Worm (Caenorhabditis elegans) whole organism, L3 larva: Measurements from ENCODE around the gene C05E11.2.

Experiments used
- aly-2 ChIP-seq: fragments of 150-350 bp; optimal IDR thresholded peaks from 2 replicates; lab custom pipeline; 2014; ENCODE audit warnings: missing biosample characterization, missing genetic modification characterization
- ceh-28 ChIP-seq: fragments of 150-350 bp; optimal IDR thresholded peaks from 2 replicates; lab custom pipeline; 2014; ENCODE audit warnings: missing biosample characterization, missing genetic modification reagents, missing genetic modification characterization
- ceh-82 ChIP-seq: fragments of 150-350 bp; optimal IDR thresholded peaks from 2 replicates; lab custom pipeline; 2014; ENCODE audit warnings: missing biosample characterization, missing genetic modification characterization
- elt-1 ChIP-seq: fragments of 150-350 bp; optimal IDR thresholded peaks from 2 replicates; lab custom pipeline; 2014; ENCODE audit warnings: missing biosample characterization, missing genetic modification characterization
- elt-2 ChIP-seq: sonication (generic microtip); optimal IDR thresholded peaks from 2 replicates; lab custom pipeline; 2016; ENCODE audit warnings: missing genetic modification reagents, mild to moderate bottlenecking, missing genetic modification characterization, missing compliant biosample characterization
- elt-3 ChIP-seq, 3 experiments: fragments of 150-350 bp in 1 of 3; sonication (generic microtip) in 2 of 3; optimal IDR thresholded peaks; 2 replicates in 2 of 3; 4 replicates in 1 of 3; lab custom pipeline; 2014 to 2017; ENCODE audit warnings: missing biosample characterization in 3 of 3, missing genetic modification characterization in 3 of 3
- eor-1 ChIP-seq, 2 experiments: fragments of 150-350 bp; optimal IDR thresholded peaks; 2 replicates each; lab custom pipeline; 2014 to 2018; ENCODE audit warnings: missing biosample characterization in 2 of 2, missing genetic modification characterization in 2 of 2
- fkh-10 ChIP-seq: sonication (generic microtip); optimal IDR thresholded peaks from 2 replicates; lab custom pipeline; 2017; ENCODE audit warnings: missing biosample characterization, missing genetic modification reagents, missing genetic modification characterization
- fos-1 ChIP-seq: fragments of 150-350 bp; optimal IDR thresholded peaks from 2 replicates; lab custom pipeline; 2014; ENCODE audit warnings: missing biosample characterization, missing genetic modification characterization
- hmg-11 ChIP-seq: sonication (generic microtip); optimal IDR thresholded peaks from 2 replicates; lab custom pipeline; 2016; ENCODE audit warnings: missing genetic modification characterization, missing compliant biosample characterization
- jun-1 ChIP-seq: fragments of 150-350 bp; optimal IDR thresholded peaks from 2 replicates; lab custom pipeline; 2014; ENCODE audit warnings: missing biosample characterization, missing genetic modification reagents, missing genetic modification characterization
- lin-15B ChIP-seq: fragments of 150-350 bp; optimal IDR thresholded peaks from 2 replicates; lab custom pipeline; 2014; ENCODE audit warnings: missing biosample characterization, missing genetic modification characterization
- lsy-12 ChIP-seq: sonication (generic microtip); optimal IDR thresholded peaks from 2 replicates; lab custom pipeline; 2016; ENCODE audit warnings: mild to moderate bottlenecking, missing genetic modification characterization, missing compliant biosample characterization
- mdl-1 ChIP-seq: fragments of 150-350 bp; optimal IDR thresholded peaks from 2 replicates; lab custom pipeline; 2014; ENCODE audit warnings: missing biosample characterization, missing genetic modification characterization
- nfya-1 ChIP-seq: sonication (generic microtip); optimal IDR thresholded peaks from 2 replicates; lab custom pipeline; 2017; ENCODE audit warnings: missing genetic modification characterization, mild to moderate bottlenecking, missing compliant biosample characterization, antibody characterized with exemption, moderate library complexity; ENCODE audit not compliant: insufficient read depth
- nhr-11 ChIP-seq: fragments of 150-350 bp; optimal IDR thresholded peaks from 2 replicates; lab custom pipeline; 2014; ENCODE audit warnings: missing biosample characterization, missing genetic modification characterization
- nhr-12 ChIP-seq: fragments of 150-350 bp; optimal IDR thresholded peaks from 2 replicates; lab custom pipeline; 2014; ENCODE audit warnings: missing biosample characterization, missing genetic modification characterization
- nhr-23 ChIP-seq: fragments of 150-350 bp; optimal IDR thresholded peaks from 2 replicates; lab custom pipeline; 2014; ENCODE audit warnings: missing biosample characterization, missing genetic modification reagents, missing genetic modification characterization
- nhr-25 ChIP-seq: sonication (generic microtip); optimal IDR thresholded peaks from 2 replicates; lab custom pipeline; 2017; ENCODE audit warnings: missing biosample characterization, missing genetic modification characterization
- nhr-28 ChIP-seq: fragments of 150-350 bp; optimal IDR thresholded peaks from 2 replicates; lab custom pipeline; 2014; ENCODE audit warnings: missing biosample characterization, missing genetic modification characterization
- nhr-43 ChIP-seq: sonication (generic microtip); optimal IDR thresholded peaks from 2 replicates; lab custom pipeline; 2016; ENCODE audit warnings: mild to moderate bottlenecking, missing genetic modification characterization, missing compliant biosample characterization; ENCODE audit not compliant: poor library complexity, severe bottlenecking
- nhr-67 ChIP-seq: fragments of 150-350 bp; optimal IDR thresholded peaks from 2 replicates; lab custom pipeline; 2014; ENCODE audit warnings: missing biosample characterization, missing genetic modification characterization
- nhr-76 ChIP-seq: fragments of 150-350 bp; sonication (generic microtip); optimal IDR thresholded peaks from 5 replicates; lab custom pipeline; 2014; ENCODE audit warnings: missing biosample characterization, missing genetic modification characterization
- nhr-77 ChIP-seq: fragments of 150-350 bp; optimal IDR thresholded peaks from 2 replicates; lab custom pipeline; 2014; ENCODE audit warnings: missing biosample characterization, missing genetic modification characterization
- pha-4 ChIP-seq: fragments of 150-350 bp; optimal IDR thresholded peaks from 2 replicates; lab custom pipeline; 2014; ENCODE audit warnings: missing biosample characterization, missing genetic modification reagents, missing genetic modification characterization
- pqm-1 ChIP-seq: fragments of 150-350 bp; optimal IDR thresholded peaks from 2 replicates; lab custom pipeline; 2017; ENCODE audit warnings: missing biosample characterization, missing genetic modification characterization, inconsistent platforms
- skn-1 ChIP-seq: fragments of 150-350 bp; optimal IDR thresholded peaks from 2 replicates; lab custom pipeline; 2014; ENCODE audit warnings: missing biosample characterization, missing genetic modification characterization
- tbx-2 ChIP-seq: sonication (generic microtip); optimal IDR thresholded peaks from 2 replicates; lab custom pipeline; 2016; ENCODE audit warnings: mild to moderate bottlenecking, missing genetic modification characterization, missing compliant biosample characterization
- unc-39 ChIP-seq: sonication (generic microtip); optimal IDR thresholded peaks from 4 replicates; lab custom pipeline; 2017; ENCODE audit warnings: missing biosample characterization, missing genetic modification characterization
- unc-62 ChIP-seq: fragments of 150-350 bp; sonication (generic microtip); optimal IDR thresholded peaks from 4 replicates; lab custom pipeline; 2014; ENCODE audit warnings: missing biosample characterization, missing genetic modification reagents, missing genetic modification characterization
- zag-1 ChIP-seq: fragments of 150-350 bp; optimal IDR thresholded peaks from 2 replicates; lab custom pipeline; 2014; ENCODE audit warnings: missing biosample characterization, missing genetic modification characterization
- ztf-11 ChIP-seq: fragments of 150-350 bp; optimal IDR thresholded peaks from 2 replicates; lab custom pipeline; 2014; ENCODE audit warnings: missing biosample characterization, missing genetic modification characterization

C05E11.2 gene

DNA sequence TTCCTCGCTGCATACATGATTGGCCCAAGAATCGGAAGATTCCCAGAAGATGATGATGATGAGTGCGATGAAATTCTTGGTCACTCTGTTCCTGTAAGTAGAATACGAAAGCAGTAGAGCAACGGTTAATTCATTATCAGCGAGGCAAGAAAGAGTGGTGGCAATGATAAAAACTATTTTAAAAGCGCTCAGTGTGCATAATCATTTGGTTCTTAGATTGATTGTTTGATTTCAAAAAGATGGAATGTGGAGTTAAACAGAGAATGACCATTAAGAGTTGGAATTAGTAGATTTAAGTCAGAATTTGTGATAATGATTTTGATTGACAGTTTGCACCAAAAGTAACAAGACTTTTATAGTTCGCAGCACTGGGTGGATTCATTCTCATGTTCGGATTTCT, 19.6 kb upstream of the C05E11.2 start:
- TF ChIP-seq fos-1 (tag; lab: Kevin White, UChicago) (no peak), elt-2 (tag; lab: Kevin White, UChicago) (peak; percentile 75), pqm-1 (tag; lab: Kevin White, UChicago) (peak; percentile 64), nhr-25 (tag; lab: Kevin White, UChicago) (no peak), jun-1 (tag; lab: Kevin White, UChicago) (peak; percentile 29)
- TF ChIP-seq, all 47 proteins: peak for 3

- peak; percentile 92 for TF ChIP-seq elt-1 (tag; lab: Kevin White, UChicago)
- TF ChIP-seq tbx-2 (tag; lab: Kevin White, UChicago) = no peak
- TF ChIP-seq pha-4 (tag; lab: Kevin White, UChicago) = no peak
- no peak for TF ChIP-seq nhr-11 (tag; lab: Kevin White, UChicago)
- no peak for TF ChIP-seq nhr-67 (tag; lab: Kevin White, UChicago)
- no peak for TF ChIP-seq nfya-1
- peak; percentile 5 for TF ChIP-seq nhr-25 (tag; lab: Kevin White, UChicago)
These were observed 17.4 kb upstream of the C05E11.2 start for ce11 chrX:4569276-4569675.

DNA sequence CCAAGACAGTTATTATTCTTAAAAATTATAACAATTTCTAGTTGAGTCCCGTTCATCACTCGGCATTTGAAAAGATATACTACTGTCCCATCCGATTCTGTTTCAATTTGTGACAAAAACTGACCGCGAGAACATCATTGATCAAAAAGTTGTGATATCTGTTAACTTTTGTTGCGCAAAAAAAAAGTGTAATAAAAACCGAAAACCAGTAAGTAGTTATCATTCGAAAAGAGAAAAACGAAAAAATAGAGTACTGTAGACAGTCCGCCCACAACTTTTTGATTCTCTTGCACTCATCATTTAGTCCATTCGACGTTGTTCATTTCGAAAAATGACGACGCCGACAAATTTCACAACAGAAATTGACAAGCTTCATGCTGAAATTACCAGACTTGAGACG, 15.6 kb upstream of the C05E11.2 start, which contains the start of gene amt-1:
amt-1 (plus strand) TSS at position 301 of the 400 bp plus-strand sequence.
- TF ChIP-seq mdl-1 (tag; lab: Kevin White, UChicago) = no peak
- TF ChIP-seq pha-4 (tag; lab: Kevin White, UChicago) = no peak

- TF ChIP-seq nhr-77 (no peak), nhr-43 (no peak), fkh-10 (GFP tag; lab: Kevin White, UChicago) (peak; percentile 66)
- TF ChIP-seq, all 47 proteins: peak for 1
These were observed 11.8 kb upstream of the C05E11.2 start for ce11 chrX:4574873-4575272.

DNA sequence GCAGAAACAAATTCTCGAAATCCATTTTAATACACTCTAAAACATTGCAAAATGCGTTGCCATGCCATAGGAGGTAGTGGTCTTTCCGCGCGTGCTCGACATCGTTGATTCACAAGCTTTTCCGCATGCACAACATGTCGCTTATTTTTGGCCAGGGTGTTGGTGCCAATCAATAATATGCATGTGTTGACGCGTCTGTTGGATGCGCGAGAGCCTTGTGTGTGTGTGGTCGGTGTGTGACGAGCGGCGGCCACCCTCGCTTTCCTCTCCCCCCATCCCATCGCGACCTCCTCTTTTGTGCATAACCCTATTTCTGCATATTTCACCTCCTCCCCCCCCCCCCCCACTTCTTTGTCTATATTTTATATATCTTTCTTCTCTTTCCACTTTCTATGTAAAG, 10.4 kb upstream of the C05E11.2 start:
- TF ChIP-seq nfya-1 = peak; percentile 7
- peak; percentile 31 for TF ChIP-seq hmg-11 (tag; lab: Kevin White, UChicago)
- no peak for TF ChIP-seq unc-62 (GFP tag; lab: Kevin White, UChicago)

DNA sequence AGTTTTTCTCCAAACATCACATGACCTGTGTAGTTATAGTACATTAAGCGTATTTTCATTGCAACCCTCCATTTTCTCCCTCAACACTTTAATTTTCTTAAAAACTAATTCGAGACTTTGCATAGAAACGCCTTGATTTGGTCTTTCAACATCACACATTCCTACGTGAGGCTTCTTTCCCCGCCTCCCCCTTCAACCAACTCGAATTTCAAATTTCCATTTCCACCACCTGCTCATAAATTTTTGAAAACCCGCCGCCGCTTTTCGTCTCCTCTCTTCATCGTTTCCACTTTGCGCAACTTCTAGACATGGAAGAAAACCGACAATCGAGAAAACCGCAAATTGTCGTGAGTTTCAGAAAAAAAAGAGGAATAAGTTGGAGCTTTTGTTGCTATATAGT, 8.8 kb upstream of the C05E11.2 start, which contains the start of gene C05E11.3:
C05E11.3 (plus strand) TSS at position 301 of the 400 bp plus-strand sequence.
- TF ChIP-seq unc-39 (tag; lab: Kevin White, UChicago) = no peak
- TF ChIP-seq fkh-10 (GFP tag; lab: Kevin White, UChicago) = no peak
- TF ChIP-seq pqm-1 (tag; lab: Kevin White, UChicago) = no peak
- TF ChIP-seq elt-3 (tag; optimal IDR thresholded peaks at IDR 0.05; lab: Kevin White, UChicago) = no peak
- TF ChIP-seq hmg-11 (tag; lab: Kevin White, UChicago) = no peak
- no peak for TF ChIP-seq nfya-1
- no peak for TF ChIP-seq nhr-23
- TF ChIP-seq zag-1 (tag; lab: Kevin White, UChicago) = no peak
- TF ChIP-seq eor-1 (tag; optimal IDR thresholded peaks at IDR 0.05; lab: Kevin White, UChicago) = no peak
- TF ChIP-seq aly-2 (tag; lab: Kevin White, UChicago) = no peak
- no peak for TF ChIP-seq nhr-25 (tag; lab: Kevin White, UChicago)
- TF ChIP-seq nhr-12 = no peak
- no peak for TF ChIP-seq ztf-11
- TF ChIP-seq ceh-82 (tag; lab: Kevin White, UChicago) = no peak
- no peak for TF ChIP-seq nhr-76

DNA sequence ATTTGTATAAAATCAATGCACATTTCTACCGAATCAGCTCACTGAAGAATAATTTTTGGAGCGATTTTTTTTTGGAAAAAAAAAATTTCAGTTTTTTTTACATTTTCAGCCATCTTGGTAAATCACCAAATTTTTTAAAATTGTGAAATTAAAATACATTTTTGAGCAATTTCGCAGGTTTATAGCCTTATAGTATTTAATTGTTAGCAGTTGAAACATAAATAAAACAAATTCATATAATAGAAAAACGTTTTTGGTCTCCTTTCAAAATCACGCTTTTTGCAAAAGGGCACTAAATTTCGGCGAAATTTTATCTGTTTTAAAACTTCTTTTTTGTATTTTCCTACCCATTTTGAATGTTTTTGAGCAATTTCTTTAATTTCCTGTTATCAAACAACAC, 8.1 kb upstream of the C05E11.2 start:
- TF ChIP-seq nhr-28 (tag; lab: Kevin White, UChicago) = no peak
- TF ChIP-seq ceh-28 (tag; lab: Kevin White, UChicago) = no peak
- TF ChIP-seq nhr-77 = no peak
- TF ChIP-seq nhr-43 = no peak
- no peak for TF ChIP-seq lin-15B (tag; lab: Kevin White, UChicago)
- no peak for TF ChIP-seq fos-1 (tag; lab: Kevin White, UChicago)
- TF ChIP-seq skn-1 (tag; lab: Kevin White, UChicago) = no peak
- TF ChIP-seq lsy-12 (tag; lab: Kevin White, UChicago) = no peak
- TF ChIP-seq nhr-11 (tag; lab: Kevin White, UChicago) = no peak
- no peak for TF ChIP-seq nhr-12
- TF ChIP-seq eor-1 (tag; optimal IDR thresholded peaks at IDR 0.05; lab: Kevin White, UChicago) = no peak
- TF ChIP-seq nhr-25 (tag; lab: Kevin White, UChicago) = no peak
